Fruit fly (Drosophila melanogaster) whole organism, embryonic: Measurements from ENCODE around the gene mRpL3.

Source experiments
- ATbp ChIP-seq: fragments of 200-800 bp; sonication (Bioruptor generic); optimal IDR thresholded peaks from 2 replicates; lab custom pipeline; 2017; ENCODE audit warnings: missing biosample characterization, mild to moderate bottlenecking, missing genetic modification characterization, missing genetic modification reagents
- Ada2b ChIP-seq: fragments of 200-800 bp; sonication (Bioruptor generic); IDR thresholded peaks from 2 replicates; pipeline ENCODE4 v1.3.6; 2022; ENCODE audit warnings: missing biosample characterization, missing genetic modification characterization
- Awh ChIP-seq: fragments of 200-800 bp; sonication (Bioruptor generic); IDR thresholded peaks from 2 replicates; pipeline ENCODE4, ENCODE4 v1.3.6; 2022; ENCODE audit warnings: missing biosample characterization, missing genetic modification characterization
- CG10267 ChIP-seq: fragments of 200-800 bp; sonication (Bioruptor generic); optimal IDR thresholded peaks from 2 replicates; lab custom pipeline; 2018; ENCODE audit warnings: missing biosample characterization, mild to moderate bottlenecking, missing genetic modification characterization, moderate library complexity
- CG10979 ChIP-seq: fragments of 200-800 bp; sonication (Bioruptor generic); optimal IDR thresholded peaks from 2 replicates; lab custom pipeline; 2018; ENCODE audit warnings: missing biosample characterization, mild to moderate bottlenecking, missing genetic modification characterization, moderate library complexity
- CG12236 ChIP-seq: fragments of 200-800 bp; sonication (Bioruptor generic); optimal IDR thresholded peaks from 2 replicates; lab custom pipeline; 2016; ENCODE audit warnings: missing biosample characterization, missing genetic modification characterization
- CG13287 ChIP-seq: fragments of 200-800 bp; sonication (Bioruptor generic); IDR thresholded peaks from 2 replicates; pipeline ENCODE4 v1.3.6; 2022; ENCODE audit warnings: missing biosample characterization, missing genetic modification characterization; ENCODE audit not compliant: partially characterized antibody
- CG14965 ChIP-seq: fragments of 200-800 bp; sonication (Bioruptor generic); optimal IDR thresholded peaks from 2 replicates; lab custom pipeline; 2016; ENCODE audit warnings: missing biosample characterization, missing genetic modification characterization, borderline replicate concordance
- CG16779 ChIP-seq: fragments of 200-800 bp; sonication (Bioruptor generic); IDR thresholded peaks from 2 replicates; pipeline ENCODE4 v1.3.6; 2022; ENCODE audit warnings: missing biosample characterization, missing genetic modification characterization
- CG16863 ChIP-seq: fragments of 200-800 bp; sonication (Bioruptor generic); optimal IDR thresholded peaks from 3 replicates; lab custom pipeline; 2016; ENCODE audit warnings: missing biosample characterization, missing genetic modification characterization
- CG18619 ChIP-seq: fragments of 200-800 bp; sonication (Bioruptor generic); optimal IDR thresholded peaks from 3 replicates; lab custom pipeline; 2017; ENCODE audit warnings: missing biosample characterization, mild to moderate bottlenecking, missing genetic modification characterization
- CG6683 ChIP-seq: fragments of 200-800 bp; sonication (Bioruptor generic); optimal IDR thresholded peaks from 2 replicates; lab custom pipeline; 2017; ENCODE audit warnings: missing biosample characterization, mild to moderate bottlenecking, missing genetic modification characterization, missing genetic modification reagents
- CG8924 ChIP-seq: fragments of 200-800 bp; optimal IDR thresholded peaks from 3 replicates; lab custom pipeline; 2019; ENCODE audit warnings: missing biosample characterization, mild to moderate bottlenecking, missing genetic modification characterization, moderate library complexity
- CrebB ChIP-seq: fragments of 200-800 bp; sonication (Bioruptor generic); optimal IDR thresholded peaks from 3 replicates; lab custom pipeline; 2018; ENCODE audit warnings: missing biosample characterization, mild to moderate bottlenecking, missing genetic modification characterization
- D ChIP-seq, 2 experiments: fragments of 200-800 bp in 1 of 2; fragments of >200 bp in 1 of 2; sonication (Bioruptor generic) in 1 of 2; optimal IDR thresholded peaks; 2 replicates in 1 of 2; 3 replicates in 1 of 2; lab custom pipeline; 2017; ENCODE audit warnings: mild to moderate bottlenecking in 1 of 2, missing biosample characterization in 1 of 2, missing genetic modification characterization in 1 of 2, missing genetic modification reagents in 1 of 2
- Dbx ChIP-seq: fragments of 200-800 bp; sonication (Bioruptor generic); IDR thresholded peaks from 3 replicates; pipeline ENCODE4 v1.3.6; 2022; ENCODE audit warnings: missing biosample characterization, missing genetic modification characterization
- Dll ChIP-seq: fragments of 200-800 bp; sonication (Bioruptor generic); IDR thresholded peaks from 4 replicates; pipeline ENCODE4 v1.3.6; 2022; ENCODE audit warnings: missing biosample characterization, missing genetic modification characterization; ENCODE audit not compliant: partially characterized antibody
- Dp ChIP-seq: fragments of 200-800 bp; sonication (Bioruptor generic); optimal IDR thresholded peaks from 2 replicates; lab custom pipeline; 2018; ENCODE audit warnings: missing biosample characterization, mild to moderate bottlenecking, missing genetic modification characterization, moderate library complexity
- Gsc ChIP-seq: fragments of 200-800 bp; sonication (Bioruptor generic); IDR thresholded peaks from 2 replicates; pipeline ENCODE4 v1.3.6; 2022; ENCODE audit warnings: missing biosample characterization, missing genetic modification characterization
- MBD-R2 ChIP-seq: fragments of 200-800 bp; sonication (Bioruptor generic); IDR thresholded peaks from 2 replicates; pipeline ENCODE4 v1.3.6; 2022; ENCODE audit warnings: missing biosample characterization, missing genetic modification characterization
- MESR4 ChIP-seq: fragments of 200-800 bp; sonication (Bioruptor generic); optimal IDR thresholded peaks from 2 replicates; lab custom pipeline; 2018; ENCODE audit warnings: missing biosample characterization, mild to moderate bottlenecking, missing genetic modification characterization, moderate library complexity
- Max ChIP-seq: fragments of 200-800 bp; sonication (Bioruptor generic); optimal IDR thresholded peaks from 2 replicates; lab custom pipeline; 2016; ENCODE audit warnings: missing biosample characterization, mild to moderate bottlenecking, missing genetic modification characterization
- Med ChIP-seq: fragments of 200-800 bp; sonication (Bioruptor generic); peaks from one replicate; lab custom pipeline; 2016; ENCODE audit warnings: missing biosample characterization, missing genetic modification characterization, mild to moderate bottlenecking, inconsistent platforms, moderate library complexity
- Opbp ChIP-seq: fragments of 200-800 bp; sonication (Bioruptor generic); IDR thresholded peaks from 3 replicates; pipeline ENCODE4 v1.3.6; 2022; ENCODE audit warnings: missing biosample characterization, missing genetic modification characterization; ENCODE audit not compliant: partially characterized antibody
- Pdp1 ChIP-seq, 2 experiments: fragments of 200-800 bp; sonication (Bioruptor generic); optimal IDR thresholded peaks; 3 replicates each; lab custom pipeline; 2016; ENCODE audit warnings: missing biosample characterization in 2 of 2, missing genetic modification characterization in 2 of 2, mild to moderate bottlenecking in 1 of 2, moderate library complexity in 1 of 2
- Scr ChIP-seq: fragments of 200-800 bp; sonication (Bioruptor generic); IDR thresholded peaks from 2 replicates; pipeline ENCODE4 v1.3.6; 2022; ENCODE audit warnings: missing biosample characterization, missing genetic modification characterization; ENCODE audit not compliant: partially characterized antibody
- Trl ChIP-seq, 3 experiments: fragments of >200 bp in 2 of 3; fragments of 200-800 bp in 1 of 3; sonication (Bioruptor generic) in 1 of 3; optimal IDR thresholded peaks; 2 replicates in 1 of 3; 3 replicates in 2 of 3; lab custom pipeline; 2016 to 2017; ENCODE audit warnings: missing biosample characterization in 1 of 3, missing genetic modification characterization in 1 of 3
- cg ChIP-seq: fragments of 200-800 bp; sonication (Bioruptor generic); optimal IDR thresholded peaks from 3 replicates; lab custom pipeline; 2019; ENCODE audit warnings: missing biosample characterization, mild to moderate bottlenecking, missing genetic modification characterization, moderate library complexity
- chif ChIP-seq, 2 experiments: fragments of 200-800 bp; sonication (Bioruptor generic); optimal IDR thresholded peaks; 3 replicates each; lab custom pipeline; 2016; ENCODE audit warnings: missing biosample characterization in 2 of 2, missing genetic modification characterization in 2 of 2
- chinmo ChIP-seq: fragments of 200-800 bp; sonication (Bioruptor generic); IDR thresholded peaks from 4 replicates; pipeline ENCODE4 v1.3.6; 2022; ENCODE audit warnings: missing biosample characterization, missing genetic modification characterization; ENCODE audit not compliant: partially characterized antibody
- croc ChIP-seq: fragments of 200-800 bp; sonication (Bioruptor generic); conservative IDR thresholded peaks from 3 replicates; pipeline ENCODE4 v1.3.6; 2022; ENCODE audit warnings: missing biosample characterization, missing genetic modification characterization
- dpn ChIP-seq, 2 experiments: fragments of 200-800 bp; sonication (Bioruptor generic); optimal IDR thresholded peaks; 3 replicates each; lab custom pipeline; 2016; ENCODE audit warnings: missing biosample characterization in 2 of 2, missing genetic modification characterization in 2 of 2
- gcm2 ChIP-seq: fragments of 200-800 bp; sonication (Bioruptor generic); optimal IDR thresholded peaks from 2 replicates; lab custom pipeline; 2016; ENCODE audit warnings: missing biosample characterization, missing genetic modification characterization
- grau ChIP-seq: fragments of 200-800 bp; optimal IDR thresholded peaks from 3 replicates; lab custom pipeline; 2019; ENCODE audit warnings: missing biosample characterization, mild to moderate bottlenecking, missing genetic modification characterization, moderate library complexity
- inv ChIP-seq: fragments of 200-800 bp; sonication (Bioruptor generic); IDR thresholded peaks from 2 replicates; pipeline ENCODE4 v1.3.6; 2022; ENCODE audit warnings: missing biosample characterization, missing genetic modification characterization; ENCODE audit not compliant: partially characterized antibody
- jumu ChIP-seq: fragments of 200-800 bp; sonication (Bioruptor generic); optimal IDR thresholded peaks from 3 replicates; lab custom pipeline; 2016; ENCODE audit warnings: missing biosample characterization, missing genetic modification characterization
- ken ChIP-seq: fragments of 200-800 bp; sonication (Bioruptor generic); IDR thresholded peaks from 3 replicates; pipeline ENCODE4 v1.3.6; 2022; ENCODE audit warnings: missing biosample characterization, missing genetic modification characterization
- nerfin-1 ChIP-seq: fragments of 200-800 bp; sonication (Bioruptor generic); optimal IDR thresholded peaks from 3 replicates; lab custom pipeline; 2019; ENCODE audit warnings: missing biosample characterization, mild to moderate bottlenecking, missing genetic modification characterization, moderate library complexity
- sd ChIP-seq: fragments of 200-800 bp; sonication (Bioruptor generic); optimal IDR thresholded peaks from 3 replicates; lab custom pipeline; 2018; ENCODE audit warnings: missing biosample characterization, mild to moderate bottlenecking, missing genetic modification characterization, moderate library complexity
- sens ChIP-seq: fragments of 200-800 bp; sonication (Bioruptor generic); peaks from one replicate; lab custom pipeline; 2016; ENCODE audit warnings: missing biosample characterization, missing genetic modification characterization
- sqz ChIP-seq: fragments of 200-800 bp; sonication (Bioruptor generic); optimal IDR thresholded peaks from 3 replicates; lab custom pipeline; 2018; ENCODE audit warnings: missing biosample characterization, mild to moderate bottlenecking, missing genetic modification characterization
- sug ChIP-seq: fragments of 200-800 bp; optimal IDR thresholded peaks from 2 replicates; lab custom pipeline; 2019; ENCODE audit warnings: missing biosample characterization, mild to moderate bottlenecking, missing genetic modification characterization, moderate library complexity
- vnd ChIP-seq: fragments of 200-800 bp; sonication (Bioruptor generic); IDR thresholded peaks from 3 replicates; pipeline ENCODE4 v1.3.6; 2022; ENCODE audit warnings: missing biosample characterization, missing genetic modification characterization; ENCODE audit not compliant: partially characterized antibody

Gene mRpL3

DNA sequence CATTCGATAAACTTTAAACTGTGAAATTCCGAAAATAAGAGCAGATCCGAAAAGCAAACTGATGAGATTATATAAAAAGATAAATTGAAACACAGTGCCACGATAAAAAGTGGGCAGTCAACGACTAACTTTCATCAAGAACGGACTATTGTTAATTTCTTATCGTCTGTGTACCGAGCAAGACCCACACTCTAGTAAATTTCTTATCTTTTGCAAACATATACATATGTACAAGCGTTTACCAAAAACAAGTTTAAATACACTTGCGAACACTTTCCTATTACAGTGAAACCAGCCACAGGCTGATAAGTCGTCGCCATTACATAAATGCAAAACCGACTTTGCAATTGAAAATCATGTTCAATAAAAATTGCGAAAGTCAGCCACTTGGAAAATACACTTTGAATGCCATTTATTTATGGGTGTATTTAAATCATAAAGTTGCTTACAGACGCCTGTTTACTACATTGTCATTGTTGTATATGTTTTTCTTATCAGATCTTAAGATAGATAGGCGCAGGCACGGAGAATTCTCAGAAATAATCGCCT lies 2.3 kb upstream of the mRpL3 start (continued):
- TF ChIP-seq D (optimal IDR thresholded peaks at IDR 0.05; lab: Kevin White, UChicago) = no peak
- TF ChIP-seq D (GFP tag; optimal IDR thresholded peaks at IDR 0.05; lab: Kevin White, UChicago) = no peak
- TF ChIP-seq gcm2 = no peak
- TF ChIP-seq, all 482 proteins: peak for 9

dm6 chrX:15759752-15760446 lies 1.1 kb upstream of the mRpL3 start:
- TF ChIP-seq Med (GFP tag; lab: Kevin White, UChicago) (peak; percentile 35), sd (tag; lab: Kevin White, UChicago) (peak; percentile 60), sug (tag; lab: Kevin White, UChicago) (no peak), Awh (no peak), sens (peak; percentile 39), CG10267 (peak; percentile 66), Gsc (GFP tag; lab: Robert Waterston, UW) (no peak), CG8924 (tag; lab: Kevin White, UChicago) (peak; percentile 53), cg (GFP tag; lab: Kevin White, UChicago) (peak; percentile 68), grau (tag; lab: Kevin White, UChicago) (no peak), Dbx (no peak), chinmo (GFP tag; lab: Robert Waterston, UW) (0 out of 4 replicates have a peak, but pooled peaks have one; percentile 58), nerfin-1 (tag; lab: Kevin White, UChicago) (peak; percentile 59)
- TF ChIP-seq, all 482 proteins: peak for 8

dm6 chrX:15761298-15761640 lies 221 bp downstream of the mRpL3 start:
- no peak for TF ChIP-seq CG16779 (GFP tag; lab: Robert Waterston, UW)
- peak; percentile 11; the same call in 1 of the 2 replicates for TF ChIP-seq CG13287 (GFP tag; lab: Robert Waterston, UW)
- TF ChIP-seq inv (GFP tag; lab: Robert Waterston, UW) = 0 out of 2 replicates have a peak, but pooled peaks have one; percentile 4
- TF ChIP-seq Trl (optimal IDR thresholded peaks at IDR 0.05; lab: Kevin White, UChicago) = no peak
- no peak for TF ChIP-seq Trl (GFP tag; optimal IDR thresholded peaks at IDR 0.05; lab: Kevin White, UChicago)
- TF ChIP-seq ATbp (GFP tag; lab: Kevin White, UChicago) = no peak
- peak; percentile 46 for TF ChIP-seq MBD-R2
- TF ChIP-seq Scr (GFP tag; lab: Robert Waterston, UW) = peak; percentile 32; the same call in 1 of the 2 replicates
- no peak for TF ChIP-seq CG16863 (GFP tag; lab: Kevin White, UChicago)
- peak; percentile 55; the same call in 3 of the 4 replicates for TF ChIP-seq Dll (GFP tag; lab: Robert Waterston, UW)
- no peak for TF ChIP-seq Max (GFP tag; lab: Kevin White, UChicago)
- no peak for TF ChIP-seq croc
- no peak for TF ChIP-seq CG10979
- no peak for TF ChIP-seq CG12236
- TF ChIP-seq Pdp1 (GFP tag; optimal IDR thresholded peaks at IDR 0.05; lab: Kevin White, UChicago) = peak in 1 of 2 experiments; percentile 87
- peak; percentile 53 for TF ChIP-seq MESR4 (GFP tag; lab: Kevin White, UChicago)
- no peak for TF ChIP-seq dpn (GFP tag; optimal IDR thresholded peaks at IDR 0.05; lab: Kevin White, UChicago)

dm6 chrX:15762723-15763122 lies 1.7 kb downstream of the mRpL3 start, which contains the start of gene Polr3A:
Gene Polr3A, plus strand, starts transcription at chrX:15762956.
- no peak for TF ChIP-seq sqz (GFP tag; lab: Kevin White, UChicago)
- peak; percentile 70 for TF ChIP-seq Opbp (GFP tag; lab: Robert Waterston, UW)
- no peak for TF ChIP-seq chif (GFP tag; optimal IDR thresholded peaks at IDR 0.05; lab: Kevin White, UChicago)
- TF ChIP-seq ken (GFP tag; lab: Robert Waterston, UW) = no peak
- no peak for TF ChIP-seq CrebB
- 0 out of 3 replicates have a peak, but pooled peaks have one; percentile 25 for TF ChIP-seq vnd (GFP tag; lab: Robert Waterston, UW)
- no peak for TF ChIP-seq CG14965 (GFP tag; lab: Kevin White, UChicago)
- TF ChIP-seq CG18619 (GFP tag; lab: Kevin White, UChicago) = no peak
- no peak for TF ChIP-seq jumu (GFP tag; lab: Kevin White, UChicago)
- TF ChIP-seq CG6683 (GFP tag; lab: Kevin White, UChicago) = no peak
- no peak for TF ChIP-seq Ada2b (GFP tag; lab: Robert Waterston, UW)
- peak; percentile 65 for TF ChIP-seq Dp (GFP tag; lab: Kevin White, UChicago)
